Fruit fly (Drosophila melanogaster) Kc167 (cell line): Measurements from ENCODE around the gene nerfin-2.

Experiments
- Myc ChIP-seq: fragments of >200 bp; optimal IDR thresholded peaks from 2 replicates; lab custom pipeline; 2017; ENCODE audit warnings: missing external identifiers
- Sin3A ChIP-seq: fragments of >200 bp; optimal IDR thresholded peaks from 2 replicates; lab custom pipeline; 2018; ENCODE audit warnings: missing external identifiers
- h ChIP-seq: fragments of >200 bp; optimal IDR thresholded peaks from 3 replicates; lab custom pipeline; 2018; ENCODE audit warnings: missing external identifiers
- insv ChIP-seq: fragments of >200 bp; optimal IDR thresholded peaks from 3 replicates; lab custom pipeline; 2018; ENCODE audit warnings: missing external identifiers
- psq ChIP-seq: fragments of >200 bp; optimal IDR thresholded peaks from 2 replicates; lab custom pipeline; 2017; ENCODE audit warnings: missing external identifiers
- ttk ChIP-seq: sonication (Bioruptor generic); optimal IDR thresholded peaks from 2 replicates; lab custom pipeline; 2017; ENCODE audit warnings: missing external identifiers

- no peak for TF ChIP-seq psq (lab: Kevin White, UChicago)
- TF ChIP-seq Sin3A: no peak
- TF ChIP-seq Myc (lab: Kevin White, UChicago): no peak
- no peak for TF ChIP-seq insv (lab: Kevin White, UChicago)
- TF ChIP-seq h (lab: Kevin White, UChicago): no peak
- TF ChIP-seq ttk (lab: Kevin White, UChicago): no peak
Measured at dm6 chr3R:10090906-10091305, 20.0 kb downstream of the nerfin-2 start.
